Worm (Caenorhabditis elegans) whole organism, late embryonic: Measurements from ENCODE around the gene pcrg-1.

ENCODE experiments used
- F13H6.1 ChIP-seq: sonication (generic microtip); optimal IDR thresholded peaks from 2 replicates; lab custom pipeline; 2016; ENCODE audit warnings: missing genetic modification characterization, missing compliant biosample characterization
- K02D7.2 ChIP-seq: sonication (generic microtip); optimal IDR thresholded peaks from 2 replicates; lab custom pipeline; 2017; ENCODE audit warnings: mild to moderate bottlenecking, missing genetic modification characterization, missing compliant biosample characterization
- Y22D7AL.16 ChIP-seq: sonication (generic microtip); optimal IDR thresholded peaks from 2 replicates; lab custom pipeline; 2016; ENCODE audit warnings: missing genetic modification characterization, missing compliant biosample characterization
- ceh-2 ChIP-seq: sonication (generic microtip); optimal IDR thresholded peaks from 2 replicates; lab custom pipeline; 2016; ENCODE audit warnings: missing genotype, missing genetic modification characterization, missing compliant biosample characterization
- ceh-24 ChIP-seq: sonication (generic microtip); optimal IDR thresholded peaks from 2 replicates; lab custom pipeline; 2016; ENCODE audit warnings: mild to moderate bottlenecking, missing genetic modification characterization, missing compliant biosample characterization
- ceh-34 ChIP-seq: sonication (generic microtip); optimal IDR thresholded peaks from 2 replicates; lab custom pipeline; 2016; ENCODE audit warnings: mild to moderate bottlenecking, missing genetic modification characterization, missing compliant biosample characterization
- ceh-45 ChIP-seq: fragments of 200-800 bp; sonication (Bioruptor generic); IDR thresholded peaks from 2 replicates; pipeline ENCODE4 v1.3.6; 2022; ENCODE audit warnings: missing genetic modification reagents, missing genetic modification characterization, missing compliant biosample characterization
- ceh-48 ChIP-seq: sonication (generic microtip); optimal IDR thresholded peaks from 2 replicates; lab custom pipeline; 2016; ENCODE audit warnings: missing genetic modification characterization, inconsistent platforms, missing compliant biosample characterization
- elt-2 ChIP-seq: sonication (generic microtip); optimal IDR thresholded peaks from 2 replicates; lab custom pipeline; 2016; ENCODE audit warnings: missing genetic modification reagents, missing genetic modification characterization, missing compliant biosample characterization
- elt-4 ChIP-seq: sonication (generic microtip); optimal IDR thresholded peaks from 2 replicates; lab custom pipeline; 2016; ENCODE audit warnings: missing genetic modification characterization, missing compliant biosample characterization
- eyg-1 ChIP-seq: sonication (generic microtip); optimal IDR thresholded peaks from 2 replicates; lab custom pipeline; 2016; ENCODE audit warnings: missing genotype, missing genetic modification characterization, missing compliant biosample characterization
- fax-1 ChIP-seq: sonication (generic microtip); optimal IDR thresholded peaks from 2 replicates; lab custom pipeline; 2016; ENCODE audit warnings: missing genotype, missing genetic modification characterization, missing compliant biosample characterization
- fkh-10 ChIP-seq: fragments of 150-350 bp; optimal IDR thresholded peaks from 2 replicates; lab custom pipeline; 2014; ENCODE audit warnings: missing biosample characterization, missing genetic modification reagents, missing genetic modification characterization
- gmeb-2 ChIP-seq: sonication (generic microtip); optimal IDR thresholded peaks from 2 replicates; lab custom pipeline; 2016; ENCODE audit warnings: missing genetic modification characterization, inconsistent platforms, missing compliant biosample characterization
- hlh-13 ChIP-seq: fragments of 200-800 bp; sonication (Bioruptor generic); optimal IDR thresholded peaks from 2 replicates; lab custom pipeline; 2018; ENCODE audit warnings: mild to moderate bottlenecking, missing genetic modification characterization, missing compliant biosample characterization
- hlh-15 ChIP-seq: sonication (generic microtip); optimal IDR thresholded peaks from 2 replicates; lab custom pipeline; 2016; ENCODE audit warnings: missing genetic modification characterization, missing compliant biosample characterization
- hlh-6 ChIP-seq: sonication (generic microtip); optimal IDR thresholded peaks from 2 replicates; lab custom pipeline; 2016; ENCODE audit warnings: missing genotype, missing genetic modification characterization, missing compliant biosample characterization
- hlh-8 ChIP-seq: sonication (generic microtip); optimal IDR thresholded peaks from 2 replicates; lab custom pipeline; 2016; ENCODE audit warnings: missing genotype, missing genetic modification characterization, missing compliant biosample characterization
- lim-6 ChIP-seq: sonication (generic microtip); optimal IDR thresholded peaks from 2 replicates; lab custom pipeline; 2016; ENCODE audit warnings: missing genetic modification characterization, missing compliant biosample characterization
- lin-11 ChIP-seq: fragments of 200-800 bp; sonication (Bioruptor generic); optimal IDR thresholded peaks from 2 replicates; lab custom pipeline; 2018; ENCODE audit warnings: mild to moderate bottlenecking, missing genetic modification characterization, missing compliant biosample characterization
- madf-2 ChIP-seq: sonication (generic microtip); optimal IDR thresholded peaks from 2 replicates; lab custom pipeline; 2017; ENCODE audit warnings: missing genetic modification characterization, missing compliant biosample characterization
- mec-3 ChIP-seq: sonication (generic microtip); optimal IDR thresholded peaks from 2 replicates; lab custom pipeline; 2016; ENCODE audit warnings: borderline replicate concordance, missing genetic modification characterization, missing compliant biosample characterization
- nfya-1 ChIP-seq: sonication (generic microtip); optimal IDR thresholded peaks from 2 replicates; lab custom pipeline; 2017; ENCODE audit warnings: missing genetic modification characterization, mild to moderate bottlenecking, missing compliant biosample characterization, antibody characterized with exemption, moderate library complexity
- nhr-232 ChIP-seq: sonication (generic microtip); optimal IDR thresholded peaks from 2 replicates; lab custom pipeline; 2016; ENCODE audit warnings: missing genetic modification characterization, missing compliant biosample characterization
- odd-2 ChIP-seq: sonication (generic microtip); optimal IDR thresholded peaks from 2 replicates; lab custom pipeline; 2017; ENCODE audit warnings: antibody characterized with exemption, mild to moderate bottlenecking, missing genetic modification characterization, missing compliant biosample characterization
- pax-1 ChIP-seq: fragments of 150-350 bp; optimal IDR thresholded peaks from 2 replicates; lab custom pipeline; 2014; ENCODE audit warnings: missing biosample characterization, missing genetic modification characterization
- pha-2 ChIP-seq: sonication (generic microtip); optimal IDR thresholded peaks from 2 replicates; lab custom pipeline; 2017; ENCODE audit warnings: mild to moderate bottlenecking, missing genetic modification characterization, missing compliant biosample characterization
- pha-4 ChIP-seq: fragments of 150-350 bp; optimal IDR thresholded peaks from 2 replicates; lab custom pipeline; 2018; ENCODE audit warnings: missing biosample characterization, missing genetic modification reagents, missing genetic modification characterization
- pros-1 ChIP-seq: fragments of 150-350 bp; optimal IDR thresholded peaks from 2 replicates; lab custom pipeline; 2014; ENCODE audit warnings: missing biosample characterization, missing genetic modification reagents, missing genetic modification characterization
- ref-2 ChIP-seq: sonication (generic microtip); optimal IDR thresholded peaks from 2 replicates; lab custom pipeline; 2016; ENCODE audit warnings: missing genetic modification characterization, missing compliant biosample characterization
- rnt-1 ChIP-seq: sonication (generic microtip); optimal IDR thresholded peaks from 2 replicates; lab custom pipeline; 2016; ENCODE audit warnings: missing genetic modification characterization, missing compliant biosample characterization
- tbx-7 ChIP-seq: sonication (generic microtip); optimal IDR thresholded peaks from 2 replicates; lab custom pipeline; 2016; ENCODE audit warnings: missing genotype, missing genetic modification characterization, missing compliant biosample characterization
- unc-42 ChIP-seq: sonication (generic microtip); optimal IDR thresholded peaks from 2 replicates; lab custom pipeline; 2016; ENCODE audit warnings: missing genotype, missing genetic modification characterization, missing compliant biosample characterization
- unc-55 ChIP-seq: sonication (generic microtip); optimal IDR thresholded peaks from 2 replicates; lab custom pipeline; 2017; ENCODE audit warnings: missing biosample characterization, missing genetic modification reagents, missing genetic modification characterization
- unc-86 ChIP-seq: sonication (generic microtip); optimal IDR thresholded peaks from 2 replicates; lab custom pipeline; 2016; ENCODE audit warnings: missing genetic modification characterization, missing compliant biosample characterization
- zip-5 ChIP-seq: sonication (generic microtip); optimal IDR thresholded peaks from 2 replicates; lab custom pipeline; 2016; ENCODE audit warnings: missing genetic modification characterization, missing compliant biosample characterization
- ztf-16 ChIP-seq: sonication (generic microtip); optimal IDR thresholded peaks from 2 replicates; lab custom pipeline; 2017; ENCODE audit warnings: missing genetic modification characterization, missing compliant biosample characterization

pcrg-1 gene

DNA sequence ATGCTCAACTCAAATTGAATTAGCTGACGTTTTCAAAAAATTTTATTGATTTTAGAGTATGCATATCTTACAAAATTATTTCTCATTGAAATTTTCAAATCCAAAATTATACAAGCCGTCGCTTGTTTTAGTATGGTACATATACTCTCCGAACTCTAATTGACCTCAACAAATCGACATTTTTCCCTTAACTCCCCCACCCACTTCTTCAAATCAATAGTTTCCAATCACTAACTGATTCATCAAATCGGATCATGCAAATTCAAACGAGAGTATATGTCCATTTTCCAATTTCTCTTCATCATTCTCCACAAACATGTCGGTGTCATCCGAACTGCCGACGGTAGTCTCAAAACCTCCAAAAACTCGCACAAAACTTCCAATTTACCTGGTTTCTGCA, 11.2 kb upstream of the pcrg-1 start, which contains the start of gene E04F6.4:
Gene E04F6.4 (plus strand): TSS at position 301 of the 400 bp plus-strand sequence.
- TF ChIP-seq ceh-34 (tag; lab: Kevin White, UChicago): no peak
- no peak for TF ChIP-seq pha-2 (tag; lab: Kevin White, UChicago)
- no peak for TF ChIP-seq odd-2
- no peak for TF ChIP-seq ceh-2 (tag; lab: Kevin White, UChicago)

- TF ChIP-seq pha-4: no peak
- TF ChIP-seq ztf-16: no peak
Measured at ce11 chrII:7195541-7195940, 4.8 kb upstream of the pcrg-1 start, which contains the start of gene acdh-12. Gene acdh-12, minus strand, starts transcription at chrII:7195641.

DNA sequence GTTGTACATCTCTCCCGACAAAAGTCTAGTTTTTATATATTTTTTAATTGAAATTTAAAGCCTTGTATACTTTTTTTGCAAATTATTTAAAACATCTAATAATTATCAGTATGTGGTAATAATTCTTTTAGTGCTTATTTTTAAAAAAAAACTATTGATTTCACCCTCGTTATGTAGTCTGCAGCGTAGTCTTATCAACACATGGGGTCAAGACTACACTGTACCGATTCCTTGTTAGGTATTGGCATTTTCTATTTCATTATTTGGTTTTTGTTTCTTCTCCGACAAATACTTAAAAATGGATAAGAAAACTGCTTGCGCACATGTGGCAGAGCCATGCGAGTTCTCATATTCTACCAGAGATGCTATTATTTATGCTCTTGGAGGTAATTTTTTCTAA, 4.3 kb upstream of the pcrg-1 start, which contains the start of gene maoc-1:
Gene maoc-1 (plus strand): TSS at position 237 of the 400 bp plus-strand sequence.
- TF ChIP-seq elt-2 (tag; lab: Kevin White, UChicago) (peak; percentile 16), ceh-48 (no peak)

ce11 chrII:7197434-7197833, 2.9 kb upstream of the pcrg-1 start:
- no peak for TF ChIP-seq unc-42 (tag; lab: Kevin White, UChicago)
- no peak for TF ChIP-seq hlh-13
- no peak for TF ChIP-seq Y22D7AL.16
- TF ChIP-seq odd-2: no peak
- TF ChIP-seq fkh-10 (GFP tag; lab: Kevin White, UChicago): no peak
- no peak for TF ChIP-seq K02D7.2 (tag; lab: Kevin White, UChicago)
- no peak for TF ChIP-seq gmeb-2 (tag; lab: Kevin White, UChicago)
- no peak for TF ChIP-seq zip-5 (tag; lab: Kevin White, UChicago)
- TF ChIP-seq rnt-1 (tag; lab: Kevin White, UChicago): no peak
- no peak for TF ChIP-seq elt-4 (tag; lab: Kevin White, UChicago)
- no peak for TF ChIP-seq lim-6 (tag; lab: Kevin White, UChicago)
- no peak for TF ChIP-seq pha-4
- no peak for TF ChIP-seq eyg-1 (tag; lab: Kevin White, UChicago)
- no peak for TF ChIP-seq fax-1 (tag; lab: Kevin White, UChicago)
- no peak for TF ChIP-seq hlh-8 (tag; lab: Kevin White, UChicago)
- TF ChIP-seq tbx-7: no peak

DNA sequence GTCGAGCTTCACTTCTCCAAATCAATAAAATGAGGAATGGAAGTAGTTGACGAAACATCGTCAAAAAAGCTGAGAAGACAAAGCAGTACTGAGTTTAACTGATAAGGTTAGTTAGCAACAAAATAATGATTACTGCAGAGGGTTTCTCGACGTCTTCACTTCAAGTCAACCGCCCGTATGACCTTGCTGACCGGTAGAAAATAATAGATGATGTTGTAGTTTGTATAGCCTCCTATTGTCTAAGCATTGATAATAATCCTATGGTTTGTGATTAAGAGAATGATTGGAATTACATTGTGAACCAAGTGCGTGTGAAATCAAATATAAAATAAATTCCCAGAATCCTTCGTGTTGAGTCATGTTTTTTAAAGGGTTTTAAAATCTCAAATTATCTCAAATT, 1.0 kb upstream of the pcrg-1 start, which contains the start of gene E04F6.6:
Gene E04F6.6 (minus strand): TSS at position 258 of the 400 bp plus-strand sequence.
- TF ChIP-seq ceh-45 (GFP tag; lab: Robert Waterston, UW): no peak
- TF ChIP-seq mec-3: no peak
- TF ChIP-seq lim-6 (tag; lab: Kevin White, UChicago): no peak
- no peak for TF ChIP-seq madf-2 (tag; lab: Kevin White, UChicago)
- TF ChIP-seq nfya-1: no peak
- TF ChIP-seq lin-11 (tag; lab: Kevin White, UChicago): no peak
- TF ChIP-seq pros-1 (tag; lab: Kevin White, UChicago): no peak
- no peak for TF ChIP-seq ceh-48
- no peak for TF ChIP-seq ztf-16
- no peak for TF ChIP-seq rnt-1 (tag; lab: Kevin White, UChicago)

DNA sequence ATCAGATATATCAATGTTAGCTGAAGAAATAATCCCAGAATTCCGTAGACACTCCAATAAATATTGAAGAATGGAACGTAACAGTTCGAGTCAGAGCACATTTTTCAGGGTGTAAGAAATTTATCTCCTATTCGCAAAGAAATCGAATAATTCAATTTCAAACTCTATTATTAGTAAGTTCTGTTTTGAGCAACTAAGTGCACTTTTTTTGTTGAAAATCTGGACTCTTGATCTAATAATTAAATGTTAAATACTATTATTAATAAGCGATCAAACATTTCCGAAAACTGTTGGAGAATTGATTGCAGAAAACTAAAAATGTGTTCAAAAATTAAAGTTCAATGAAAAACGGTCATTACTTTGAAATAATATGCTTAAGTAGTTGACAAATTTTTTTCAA, 2.8 kb downstream of the pcrg-1 start, which contains the start of gene srd-56:
Gene srd-56 (minus strand): TSS at position 101 of the 400 bp plus-strand sequence.
- no peak for TF ChIP-seq fax-1 (tag; lab: Kevin White, UChicago)
- TF ChIP-seq ceh-24 (tag; lab: Kevin White, UChicago): no peak
- no peak for TF ChIP-seq pax-1 (tag; lab: Kevin White, UChicago)
- no peak for TF ChIP-seq ceh-2 (tag; lab: Kevin White, UChicago)
- no peak for TF ChIP-seq eyg-1 (tag; lab: Kevin White, UChicago)
- TF ChIP-seq hlh-15 (tag; lab: Kevin White, UChicago): no peak
- no peak for TF ChIP-seq hlh-6 (tag; lab: Kevin White, UChicago)
- no peak for TF ChIP-seq hlh-8 (tag; lab: Kevin White, UChicago)
- no peak for TF ChIP-seq unc-86
- no peak for TF ChIP-seq rnt-1 (tag; lab: Kevin White, UChicago)
- TF ChIP-seq pha-2 (tag; lab: Kevin White, UChicago): no peak
- no peak for TF ChIP-seq K02D7.2 (tag; lab: Kevin White, UChicago)
- TF ChIP-seq F13H6.1 (tag; lab: Kevin White, UChicago): no peak
- no peak for TF ChIP-seq nhr-232 (tag; lab: Kevin White, UChicago)
- no peak for TF ChIP-seq ref-2
- no peak for TF ChIP-seq hlh-13
- no peak for TF ChIP-seq unc-55 (GFP tag; lab: Kevin White, UChicago)
- TF ChIP-seq ceh-48: no peak
- TF ChIP-seq ztf-16: no peak
- TF ChIP-seq, all 69 proteins: peak for 0
